Fruit fly (Drosophila melanogaster) whole organism, embryonic: ENCODE measurements around the gene CG15814.

ENCODE experiments used
- CG1024 ChIP-seq: fragments of 200-800 bp; sonication (Bioruptor generic); IDR thresholded peaks from 2 replicates; pipeline ENCODE4 v1.3.6; 2022; ENCODE audit warnings: missing biosample characterization, missing genetic modification characterization
- CG10462 ChIP-seq: fragments of 200-800 bp; sonication (Bioruptor generic); optimal IDR thresholded peaks from 2 replicates; lab custom pipeline; 2016; ENCODE audit warnings: missing biosample characterization, missing genetic modification characterization
- CG11504 ChIP-seq: fragments of 200-800 bp; sonication (Bioruptor generic); optimal IDR thresholded peaks from 3 replicates; lab custom pipeline; 2019; ENCODE audit warnings: missing biosample characterization, mild to moderate bottlenecking, missing genetic modification characterization, moderate library complexity
- CG12104 ChIP-seq: fragments of 200-800 bp; sonication (Bioruptor generic); optimal IDR thresholded peaks from 3 replicates; lab custom pipeline; 2016; ENCODE audit warnings: missing biosample characterization, missing genetic modification characterization
- CG13775 ChIP-seq: fragments of 200-800 bp; sonication (Bioruptor generic); optimal IDR thresholded peaks from 3 replicates; lab custom pipeline; 2017; ENCODE audit warnings: missing biosample characterization, mild to moderate bottlenecking, missing genetic modification characterization
- CG15011 ChIP-seq: fragments of 200-800 bp; sonication (Bioruptor generic); optimal IDR thresholded peaks from 3 replicates; lab custom pipeline; 2018; ENCODE audit warnings: missing biosample characterization, mild to moderate bottlenecking, missing genetic modification characterization
- CG15269 ChIP-seq: fragments of 200-800 bp; sonication (Bioruptor generic); optimal IDR thresholded peaks from 2 replicates; lab custom pipeline; 2018; ENCODE audit warnings: missing biosample characterization, mild to moderate bottlenecking, missing genetic modification characterization, moderate library complexity
- CG15696 ChIP-seq: fragments of 200-800 bp; sonication (Bioruptor generic); optimal IDR thresholded peaks from 2 replicates; lab custom pipeline; 2019; ENCODE audit warnings: missing biosample characterization, mild to moderate bottlenecking, missing genetic modification characterization, moderate library complexity
- CG1603 ChIP-seq: fragments of 200-800 bp; sonication (Bioruptor generic); optimal IDR thresholded peaks from 2 replicates; lab custom pipeline; 2019; ENCODE audit warnings: missing biosample characterization, mild to moderate bottlenecking, missing genetic modification characterization, moderate library complexity
- CG17361 ChIP-seq: fragments of 200-800 bp; sonication (Bioruptor generic); IDR thresholded peaks from 3 replicates; pipeline ENCODE4 v1.3.6; 2022; ENCODE audit warnings: missing biosample characterization, missing genetic modification characterization
- CG18599 ChIP-seq: fragments of 200-800 bp; sonication (Bioruptor generic); optimal IDR thresholded peaks from 3 replicates; lab custom pipeline; 2017; ENCODE audit warnings: missing biosample characterization, missing genetic modification characterization, mild to moderate bottlenecking, moderate library complexity, missing genetic modification reagents
- CG30020 ChIP-seq: fragments of 200-800 bp; optimal IDR thresholded peaks from 2 replicates; lab custom pipeline; 2019; ENCODE audit warnings: missing biosample characterization, mild to moderate bottlenecking, missing genetic modification characterization, moderate library complexity
- CG30431 ChIP-seq: fragments of 200-800 bp; sonication (Bioruptor generic); optimal IDR thresholded peaks from 2 replicates; lab custom pipeline; 2017; ENCODE audit warnings: missing biosample characterization, missing genetic modification characterization
- CG31441 ChIP-seq: fragments of 200-800 bp; sonication (Bioruptor generic); IDR thresholded peaks from 2 replicates; pipeline ENCODE4 v1.3.6; 2022; ENCODE audit warnings: missing biosample characterization, missing genetic modification characterization
- CG32767 ChIP-seq: fragments of 200-800 bp; sonication (Bioruptor generic); IDR thresholded peaks from 2 replicates; pipeline ENCODE4 v1.3.6; 2022; ENCODE audit warnings: missing biosample characterization, missing genetic modification characterization
- CG32772 ChIP-seq: fragments of 200-800 bp; sonication (Bioruptor generic); IDR thresholded peaks from 2 replicates; pipeline ENCODE4 v1.3.6; 2022; ENCODE audit warnings: missing biosample characterization, missing genetic modification characterization
- CG3847 ChIP-seq: fragments of 200-800 bp; sonication (Bioruptor generic); IDR thresholded peaks from 2 replicates; pipeline ENCODE4 v1.3.6; 2022; ENCODE audit warnings: missing biosample characterization, missing genetic modification characterization
- CG6765 ChIP-seq: fragments of 200-800 bp; sonication (Bioruptor generic); optimal IDR thresholded peaks from 3 replicates; lab custom pipeline; 2017; ENCODE audit warnings: missing biosample characterization, mild to moderate bottlenecking, missing genetic modification characterization
- CG7839 ChIP-seq: fragments of 200-800 bp; sonication (Bioruptor generic); optimal IDR thresholded peaks from 3 replicates; lab custom pipeline; 2018; ENCODE audit warnings: missing biosample characterization, mild to moderate bottlenecking, missing genetic modification characterization, moderate library complexity
- CG7928 ChIP-seq: fragments of 200-800 bp; sonication (Bioruptor generic); optimal IDR thresholded peaks from 2 replicates; lab custom pipeline; 2017; ENCODE audit warnings: missing biosample characterization, mild to moderate bottlenecking, missing genetic modification characterization
- CG7963 ChIP-seq: fragments of 200-800 bp; sonication (Bioruptor generic); IDR thresholded peaks from 3 replicates; pipeline ENCODE4 v1.3.6; 2022; ENCODE audit warnings: missing biosample characterization, missing genetic modification characterization; ENCODE audit not compliant: partially characterized antibody
- CG8388 ChIP-seq: fragments of 200-800 bp; sonication (Bioruptor generic); optimal IDR thresholded peaks from 2 replicates; lab custom pipeline; 2019; ENCODE audit warnings: missing biosample characterization, mild to moderate bottlenecking, missing genetic modification characterization, moderate library complexity
- CG9437 ChIP-seq: fragments of 200-800 bp; sonication (Bioruptor generic); optimal IDR thresholded peaks from 2 replicates; lab custom pipeline; 2018; ENCODE audit warnings: missing biosample characterization, mild to moderate bottlenecking, missing genetic modification characterization
- CG9727 ChIP-seq: fragments of 200-800 bp; sonication (Bioruptor generic); optimal IDR thresholded peaks from 3 replicates; lab custom pipeline; 2017; ENCODE audit warnings: missing biosample characterization, mild to moderate bottlenecking, missing genetic modification characterization
- D19B ChIP-seq: fragments of 200-800 bp; sonication (Bioruptor generic); optimal IDR thresholded peaks from 2 replicates; lab custom pipeline; 2017; ENCODE audit warnings: missing biosample characterization, mild to moderate bottlenecking, missing genetic modification characterization
- Dbx ChIP-seq: fragments of 200-800 bp; sonication (Bioruptor generic); IDR thresholded peaks from 3 replicates; pipeline ENCODE4 v1.3.6; 2022; ENCODE audit warnings: missing biosample characterization, missing genetic modification characterization
- Gug ChIP-seq: fragments of 200-800 bp; sonication (Bioruptor generic); IDR thresholded peaks from 4 replicates; pipeline ENCODE4 v1.3.6; 2022; ENCODE audit warnings: missing biosample characterization, missing genetic modification characterization
- HLH4C ChIP-seq: fragments of 200-800 bp; sonication (Bioruptor generic); IDR thresholded peaks from 3 replicates; pipeline ENCODE4 v1.3.6; 2022; ENCODE audit warnings: missing biosample characterization, missing genetic modification characterization; ENCODE audit not compliant: partially characterized antibody
- Hmr ChIP-seq: fragments of 200-800 bp; sonication (Bioruptor generic); optimal IDR thresholded peaks from 3 replicates; lab custom pipeline; 2017; ENCODE audit warnings: mild to moderate bottlenecking, missing biosample characterization, missing genetic modification reagents, missing genetic modification characterization
- Mes4 ChIP-seq: fragments of 200-800 bp; sonication (Bioruptor generic); optimal IDR thresholded peaks from 2 replicates; lab custom pipeline; 2016; ENCODE audit warnings: missing biosample characterization, missing genetic modification characterization
- NK7.1 ChIP-seq: fragments of 200-800 bp; sonication (Bioruptor generic); optimal IDR thresholded peaks from 3 replicates; lab custom pipeline; 2016; ENCODE audit warnings: missing biosample characterization, missing genetic modification characterization
- Neu2 ChIP-seq: fragments of 200-800 bp; sonication (Bioruptor generic); optimal IDR thresholded peaks from 3 replicates; lab custom pipeline; 2016; ENCODE audit warnings: missing biosample characterization, missing genetic modification characterization, borderline replicate concordance
- Nf-YC ChIP-seq: fragments of 200-800 bp; optimal IDR thresholded peaks from 3 replicates; lab custom pipeline; 2019; ENCODE audit warnings: missing biosample characterization, mild to moderate bottlenecking, missing genetic modification characterization, moderate library complexity
- Rx ChIP-seq: fragments of 200-800 bp; sonication (Bioruptor generic); IDR thresholded peaks from 2 replicates; pipeline ENCODE4 v1.3.6; 2022; ENCODE audit warnings: missing biosample characterization, missing genetic modification characterization
- Usf ChIP-seq: fragments of 200-800 bp; sonication (Bioruptor generic); optimal IDR thresholded peaks from 2 replicates; lab custom pipeline; 2017; ENCODE audit warnings: missing genotype, missing biosample characterization, missing genetic modification characterization
- Xrp1 ChIP-seq: fragments of 200-800 bp; sonication (Bioruptor generic); IDR thresholded peaks from 2 replicates; pipeline ENCODE4 v1.3.6; 2022; ENCODE audit warnings: missing biosample characterization, missing genetic modification characterization
- ase ChIP-seq: fragments of 200-800 bp; sonication (Bioruptor generic); IDR thresholded peaks from 3 replicates; pipeline ENCODE4 v1.3.6; 2022; ENCODE audit warnings: missing biosample characterization, missing genetic modification characterization
- az2 ChIP-seq: fragments of 200-800 bp; sonication (Bioruptor generic); optimal IDR thresholded peaks from 3 replicates; lab custom pipeline; 2016; ENCODE audit warnings: missing biosample characterization, missing genetic modification characterization
- crc ChIP-seq: fragments of 200-800 bp; sonication (Bioruptor generic); optimal IDR thresholded peaks from 2 replicates; lab custom pipeline; 2016; ENCODE audit warnings: missing biosample characterization, missing genetic modification characterization
- dimm ChIP-seq: fragments of 200-800 bp; sonication (Bioruptor generic); IDR thresholded peaks from 2 replicates; pipeline ENCODE4 v1.3.6; 2022; ENCODE audit warnings: missing biosample characterization, missing genetic modification characterization
- dpn ChIP-seq, 2 experiments: fragments of 200-800 bp; sonication (Bioruptor generic); optimal IDR thresholded peaks; 3 replicates each; lab custom pipeline; 2016; ENCODE audit warnings: missing biosample characterization in 2 of 2, missing genetic modification characterization in 2 of 2
- gcm2 ChIP-seq: fragments of 200-800 bp; sonication (Bioruptor generic); optimal IDR thresholded peaks from 2 replicates; lab custom pipeline; 2016; ENCODE audit warnings: missing biosample characterization, missing genetic modification characterization
- h ChIP-seq: fragments of >200 bp; optimal IDR thresholded peaks from 2 replicates; lab custom pipeline; 2017
- nerfin-2 ChIP-seq: fragments of 200-800 bp; sonication (Bioruptor generic); IDR thresholded peaks from 2 replicates; pipeline ENCODE4 v1.3.6; 2022; ENCODE audit warnings: missing biosample characterization, missing genetic modification characterization; ENCODE audit not compliant: partially characterized antibody
- odd ChIP-seq: fragments of 200-800 bp; sonication (Bioruptor generic); optimal IDR thresholded peaks from 2 replicates; lab custom pipeline; 2017; ENCODE audit warnings: missing biosample characterization, mild to moderate bottlenecking, missing genetic modification characterization
- pita ChIP-seq: fragments of 200-800 bp; sonication (Bioruptor generic); optimal IDR thresholded peaks from 2 replicates; lab custom pipeline; 2017; ENCODE audit warnings: missing biosample characterization, mild to moderate bottlenecking, missing genetic modification characterization
- run ChIP-seq: fragments of 200-800 bp; sonication (Bioruptor generic); optimal IDR thresholded peaks from 3 replicates; lab custom pipeline; 2018; ENCODE audit warnings: missing biosample characterization, mild to moderate bottlenecking, missing genetic modification characterization
- sqz ChIP-seq: fragments of 200-800 bp; sonication (Bioruptor generic); optimal IDR thresholded peaks from 3 replicates; lab custom pipeline; 2018; ENCODE audit warnings: missing biosample characterization, mild to moderate bottlenecking, missing genetic modification characterization
- tgo ChIP-seq: fragments of 200-800 bp; sonication (Bioruptor generic); IDR thresholded peaks from 3 replicates; pipeline ENCODE4 v1.3.6; 2022; ENCODE audit warnings: missing biosample characterization, missing genetic modification characterization
- vfl ChIP-seq: fragments of 200-800 bp; sonication (Bioruptor generic); optimal IDR thresholded peaks from 2 replicates; lab custom pipeline; 2016; ENCODE audit warnings: missing biosample characterization, missing genetic modification characterization
- zfh1 ChIP-seq: fragments of 200-800 bp; sonication (Bioruptor generic); IDR thresholded peaks from 3 replicates; pipeline ENCODE4 v1.3.6; 2022; ENCODE audit warnings: missing biosample characterization, missing genetic modification characterization

The CG15814 gene

dm6 chrX:17844623-17845022 is 5.5 kb downstream of the CG15814 start, which contains the start of the genes CG8142 and Ucp4A (continued):
- TF ChIP-seq dpn (GFP tag; optimal IDR thresholded peaks at IDR 0.05; lab: Kevin White, UChicago) = peak; percentile 73 to 90
- no peak for TF ChIP-seq CG7963 (GFP tag; lab: Robert Waterston, UW)
- peak; percentile 77 for TF ChIP-seq CG6765 (GFP tag; lab: Kevin White, UChicago)
- peak; percentile 97 for TF ChIP-seq CG32772 (GFP tag; lab: Robert Waterston, UW)
- TF ChIP-seq tgo = peak; percentile 98
- no peak for TF ChIP-seq h (lab: Kevin White, UChicago)
- peak; percentile 83 for TF ChIP-seq Usf (GFP tag; lab: Kevin White, UChicago)
- peak; percentile 93 for TF ChIP-seq CG17361
- TF ChIP-seq sqz (GFP tag; lab: Kevin White, UChicago) = peak; percentile 90
- peak; percentile 60 for TF ChIP-seq CG7928 (GFP tag; lab: Kevin White, UChicago)
- peak; percentile 96 for TF ChIP-seq zfh1 (GFP tag; lab: Robert Waterston, UW)
- TF ChIP-seq gcm2 (GFP tag; lab: Kevin White, UChicago) = peak; percentile 47
- peak; percentile 90 for TF ChIP-seq az2 (GFP tag; lab: Kevin White, UChicago)
- peak; percentile 89 for TF ChIP-seq Rx (GFP tag; lab: Robert Waterston, UW)
- peak; percentile 75 for TF ChIP-seq odd (GFP tag; lab: Kevin White, UChicago)
- TF ChIP-seq pita (GFP tag; lab: Kevin White, UChicago) = no peak
- peak; percentile 93 for TF ChIP-seq CG31441 (GFP tag; lab: Robert Waterston, UW)
- peak; percentile 76 for TF ChIP-seq dimm
- peak; percentile 65 for TF ChIP-seq run (tag; lab: Kevin White, UChicago)
- peak; percentile 87 for TF ChIP-seq CG12104 (GFP tag; lab: Kevin White, UChicago)
- peak; percentile 91 for TF ChIP-seq CG15269 (tag; lab: Kevin White, UChicago)
- TF ChIP-seq CG1603 = peak; percentile 47
- TF ChIP-seq Hmr (GFP tag; lab: Kevin White, UChicago) = peak; percentile 86
- TF ChIP-seq CG32767 (GFP tag; lab: Robert Waterston, UW) = peak; percentile 95
- peak; percentile 94 for TF ChIP-seq CG15696 (tag; lab: Kevin White, UChicago)
- TF ChIP-seq CG1024 (GFP tag; lab: Robert Waterston, UW) = peak; percentile 85
- peak; percentile 7 for TF ChIP-seq Mes4
- peak; percentile 93 for TF ChIP-seq CG9727
- peak; percentile 86 for TF ChIP-seq CG10462 (GFP tag; lab: Kevin White, UChicago)
- peak; percentile 92 for TF ChIP-seq Gug (GFP tag; lab: Robert Waterston, UW)
- peak; percentile 84 for TF ChIP-seq CG8388
- TF ChIP-seq CG9437 = peak; percentile 77
- peak; percentile 82 for TF ChIP-seq CG15011
- TF ChIP-seq HLH4C = no peak
- TF ChIP-seq CG3847 (GFP tag; lab: Robert Waterston, UW) = peak; percentile 98
- peak; percentile 93 for TF ChIP-seq CG18599 (GFP tag; lab: Kevin White, UChicago)
- TF ChIP-seq vfl = peak; percentile 72
- peak; percentile 92; the same call in 2 of the 3 replicates for TF ChIP-seq Dbx (GFP tag; lab: Robert Waterston, UW)
- TF ChIP-seq CG30431 (GFP tag; lab: Kevin White, UChicago) = peak; percentile 87
- peak; percentile 76 for TF ChIP-seq D19B
- peak; percentile 21; the same call in 1 of the 2 replicates for TF ChIP-seq nerfin-2 (GFP tag; lab: Robert Waterston, UW)
- peak; percentile 98 for TF ChIP-seq Xrp1 (GFP tag; lab: Robert Waterston, UW)
- TF ChIP-seq Neu2 (GFP tag; lab: Kevin White, UChicago) = no peak
- TF ChIP-seq CG7839 = peak; percentile 93
- TF ChIP-seq NK7.1 (GFP tag; lab: Kevin White, UChicago) = no peak
- TF ChIP-seq CG30020 (tag; lab: Kevin White, UChicago) = peak; percentile 76
- TF ChIP-seq CG13775 = peak; percentile 94
- peak; percentile 84 for TF ChIP-seq Nf-YC
- no peak for TF ChIP-seq crc (GFP tag; lab: Kevin White, UChicago)
- TF ChIP-seq CG11504 (tag; lab: Kevin White, UChicago) = peak; percentile 91
- TF ChIP-seq ase (GFP tag; lab: Robert Waterston, UW) = peak; percentile 93
